Fruit fly (Drosophila melanogaster) whole organism, prepupa: Measurements from ENCODE around the gene Or98b.

Source experiments
- CG6792 ChIP-seq: fragments of 200-800 bp; sonication (Bioruptor generic); optimal IDR thresholded peaks from 3 replicates; lab custom pipeline; 2016; ENCODE audit warnings: missing biosample characterization, missing genetic modification characterization
- Hr4 ChIP-seq: fragments of 200-800 bp; sonication (Bioruptor generic); optimal IDR thresholded peaks from 3 replicates; lab custom pipeline; 2016; ENCODE audit warnings: missing biosample characterization, missing genetic modification characterization
- Lpt ChIP-seq: fragments of 200-800 bp; sonication (Bioruptor generic); optimal IDR thresholded peaks from 3 replicates; lab custom pipeline; 2016; ENCODE audit warnings: missing biosample characterization, missing genetic modification characterization
- Sox102F ChIP-seq: fragments of 200-800 bp; sonication (Bioruptor generic); optimal IDR thresholded peaks from 2 replicates; lab custom pipeline; 2016; ENCODE audit warnings: missing biosample characterization, mild to moderate bottlenecking, missing genetic modification characterization
- dac ChIP-seq: fragments of 200-800 bp; sonication (Bioruptor generic); optimal IDR thresholded peaks from 2 replicates; lab custom pipeline; 2017; ENCODE audit warnings: missing biosample characterization, mild to moderate bottlenecking, missing genetic modification characterization
- lz ChIP-seq: fragments of 200-800 bp; sonication (Bioruptor generic); optimal IDR thresholded peaks from 3 replicates; lab custom pipeline; 2016; ENCODE audit warnings: missing biosample characterization, missing genetic modification characterization
- net ChIP-seq: fragments of 200-800 bp; sonication (Bioruptor generic); optimal IDR thresholded peaks from 3 replicates; lab custom pipeline; 2016; ENCODE audit warnings: missing biosample characterization, missing genetic modification characterization

dm6 chr3R:28324834-28325233, 27.2 kb upstream of the Or98b start:
- TF ChIP-seq CG6792 (GFP tag; lab: Kevin White, UChicago), result no peak
- no peak for TF ChIP-seq Sox102F (GFP tag; lab: Kevin White, UChicago)
- no peak for TF ChIP-seq net (GFP tag; lab: Kevin White, UChicago)
- TF ChIP-seq Hr4 (GFP tag; lab: Kevin White, UChicago), result no peak
- TF ChIP-seq dac, result no peak
- TF ChIP-seq lz (GFP tag; lab: Kevin White, UChicago), result no peak
- no peak for TF ChIP-seq Lpt (GFP tag; lab: Kevin White, UChicago)
